Fruit fly (Drosophila melanogaster) whole organism, larva: Measurements from ENCODE around the gene CG43678.
A peak's percentile ranks its signal among the peaks of the same experiment; 100 is the strongest.

ENCODE experiments used
- noc ChIP-seq: fragments of 200-800 bp; sonication (Bioruptor generic); optimal IDR thresholded peaks from 3 replicates; lab custom pipeline; 2019; ENCODE audit warnings: missing biosample characterization, mild to moderate bottlenecking, missing genetic modification characterization, moderate library complexity

CG43678 gene

dm6 chr3L:15031773-15032172 is 17.5 kb downstream of the CG43678 start:
- TF ChIP-seq noc (tag; lab: Kevin White, UChicago) = no peak

- TF ChIP-seq noc (tag; lab: Kevin White, UChicago) = no peak
Observed at dm6 chr3L:15023192-15023591, 26.1 kb downstream of the CG43678 start, which contains the start of gene CG32148. Gene CG32148, plus strand, starts transcription at chr3L:15023492.

DNA sequence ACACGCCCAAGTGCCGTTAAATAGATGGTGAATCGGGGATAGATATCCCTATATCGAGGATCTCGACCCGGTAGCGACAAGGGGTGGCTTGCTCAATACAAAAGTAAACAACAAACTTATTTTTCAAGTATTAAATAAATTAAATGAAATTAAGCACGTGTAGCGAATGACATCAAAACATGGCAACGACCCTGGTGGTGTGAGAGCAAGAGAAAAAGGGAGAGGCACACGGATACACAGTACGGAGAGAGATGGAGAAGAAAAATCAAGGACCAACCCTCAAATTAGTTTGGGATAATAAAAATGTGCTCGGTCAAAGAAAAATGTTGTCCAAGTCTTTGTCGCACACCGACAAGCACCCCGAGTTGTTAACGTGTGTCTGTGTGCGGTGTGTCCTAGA is 28.3 kb downstream of the CG43678 start:
- TF ChIP-seq noc (tag; lab: Kevin White, UChicago) = no peak

DNA sequence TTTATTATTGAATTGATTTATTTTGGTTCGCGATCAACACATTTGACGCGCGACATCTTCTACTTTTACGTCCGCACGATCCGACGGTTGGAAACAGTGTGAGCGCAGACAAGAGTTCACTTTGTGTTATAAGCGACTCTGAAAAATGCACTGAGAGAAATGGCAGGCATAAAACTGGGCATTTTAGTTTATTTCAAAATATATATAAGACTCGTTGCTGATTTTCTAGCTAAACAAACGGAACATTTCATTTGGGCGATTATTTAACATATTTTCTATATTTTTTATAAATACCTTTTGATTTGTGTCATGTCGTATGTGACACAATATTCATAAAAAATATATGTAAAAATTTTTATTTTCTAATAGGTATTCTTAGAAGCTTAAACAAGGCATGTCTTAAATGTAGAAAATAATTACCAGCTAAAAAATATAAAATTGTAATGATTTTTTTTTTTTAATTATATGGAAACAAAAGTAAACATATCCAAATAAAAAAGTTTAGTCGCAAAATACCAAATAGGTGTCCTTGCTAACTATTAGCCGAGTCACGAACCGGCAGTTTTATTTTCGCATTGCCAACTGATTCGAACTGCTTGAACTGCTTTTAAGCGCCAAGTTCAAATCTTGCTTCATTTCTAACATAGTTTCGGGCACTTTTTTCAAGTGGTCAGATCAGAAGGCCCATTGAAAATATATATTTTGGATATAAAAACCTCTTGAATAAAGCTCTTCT is 35.2 kb downstream of the CG43678 start, which contains the start of gene Reck:
Reck (minus strand) TSS at position 106 of the 736 bp plus-strand sequence.
- TF ChIP-seq noc (tag; lab: Kevin White, UChicago) = no peak

DNA sequence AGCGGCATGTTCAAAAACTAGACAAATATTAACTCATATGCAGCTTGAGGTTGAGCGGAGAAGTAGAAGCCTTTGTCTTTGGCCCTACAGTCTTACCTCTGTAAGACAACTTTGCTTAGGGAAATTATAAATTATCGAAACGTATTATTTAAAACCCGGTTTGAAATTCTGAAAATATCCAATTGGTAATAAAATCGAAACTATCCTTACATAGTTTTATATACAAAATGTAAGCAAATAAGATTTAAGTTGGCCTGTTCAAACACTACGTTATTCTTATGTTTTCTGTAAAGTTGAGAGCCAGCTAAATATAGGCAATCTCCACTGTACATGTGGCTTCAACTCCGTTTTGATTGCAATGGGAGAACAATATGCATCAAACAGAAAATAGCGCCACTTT is 36.0 kb downstream of the CG43678 start:
- no peak for TF ChIP-seq noc (tag; lab: Kevin White, UChicago)

DNA sequence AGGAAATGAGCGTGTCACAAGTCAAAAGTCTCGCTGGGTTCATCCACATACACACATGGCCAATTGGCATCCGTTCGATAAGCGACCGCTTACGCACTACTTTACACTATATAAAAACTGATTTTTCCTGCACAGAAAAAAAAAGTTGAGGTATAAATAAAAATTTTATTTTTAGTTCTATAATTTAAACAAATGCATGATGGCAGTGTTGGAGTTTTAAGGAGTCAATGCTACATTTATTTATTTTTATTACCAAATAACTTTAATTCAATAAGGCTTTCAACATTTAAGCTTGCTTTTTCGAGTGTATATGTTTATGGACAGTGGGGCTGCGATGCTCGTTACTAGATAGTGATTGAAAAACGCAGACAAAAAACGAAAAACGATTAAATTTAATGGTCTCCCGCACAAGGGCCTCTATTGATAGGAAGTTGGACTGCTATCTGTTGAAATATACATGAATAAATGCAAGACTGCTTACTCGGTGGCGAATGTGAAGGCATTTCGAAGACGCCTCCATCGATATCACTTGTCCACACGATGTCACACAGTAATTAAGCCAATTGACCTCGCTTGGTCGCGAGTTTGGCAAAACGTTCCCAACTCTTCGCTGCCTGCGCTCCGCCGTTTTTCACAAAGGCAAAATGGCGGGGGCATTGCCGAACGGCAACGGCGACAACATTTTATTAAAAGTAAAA is 37.5 kb downstream of the CG43678 start:
- TF ChIP-seq noc (tag; lab: Kevin White, UChicago) = peak; percentile 74

DNA sequence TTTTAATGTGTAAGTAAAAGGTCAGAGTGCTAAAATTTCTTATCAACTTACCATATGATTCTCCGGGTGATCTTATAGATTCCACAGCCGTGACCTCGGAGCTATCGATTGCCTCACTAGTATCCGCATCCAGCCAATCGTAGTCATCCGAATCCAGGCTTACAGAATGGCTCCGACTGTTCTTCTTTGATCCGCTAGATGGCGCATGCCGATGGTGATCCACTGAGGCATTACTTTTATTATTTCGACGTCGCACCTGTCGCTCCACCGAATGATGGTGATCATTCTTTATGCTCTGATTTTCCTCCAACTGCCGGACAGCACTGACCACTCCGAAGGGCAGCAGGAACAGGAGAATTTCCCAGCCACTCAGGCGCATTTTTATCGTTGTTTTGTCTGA is 38.2 kb downstream of the CG43678 start:
- TF ChIP-seq noc (tag; lab: Kevin White, UChicago) = no peak

DNA sequence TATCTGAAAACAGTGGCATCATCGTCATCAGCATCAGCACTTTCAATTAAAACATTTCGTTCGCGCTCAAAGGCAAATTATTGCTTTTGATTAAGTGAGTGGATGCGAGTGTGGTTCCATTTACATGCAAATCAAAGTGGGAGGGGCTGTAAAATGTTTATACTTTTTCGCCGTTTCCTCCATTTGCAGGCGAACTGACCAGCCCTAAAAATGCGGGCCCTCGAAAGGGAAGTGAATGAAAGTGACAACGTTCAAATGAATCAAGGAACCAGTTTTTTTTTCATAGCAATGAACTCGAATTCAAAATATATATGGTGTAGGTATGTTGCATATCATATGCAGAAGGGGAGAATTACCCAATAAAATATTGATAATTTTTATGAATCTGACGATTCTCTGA is 38.7 kb downstream of the CG43678 start:
- TF ChIP-seq noc (tag; lab: Kevin White, UChicago) = no peak

- no peak for TF ChIP-seq noc (tag; lab: Kevin White, UChicago)
Observed at dm6 chr3L:15009681-15010080, 39.6 kb downstream of the CG43678 start.

DNA sequence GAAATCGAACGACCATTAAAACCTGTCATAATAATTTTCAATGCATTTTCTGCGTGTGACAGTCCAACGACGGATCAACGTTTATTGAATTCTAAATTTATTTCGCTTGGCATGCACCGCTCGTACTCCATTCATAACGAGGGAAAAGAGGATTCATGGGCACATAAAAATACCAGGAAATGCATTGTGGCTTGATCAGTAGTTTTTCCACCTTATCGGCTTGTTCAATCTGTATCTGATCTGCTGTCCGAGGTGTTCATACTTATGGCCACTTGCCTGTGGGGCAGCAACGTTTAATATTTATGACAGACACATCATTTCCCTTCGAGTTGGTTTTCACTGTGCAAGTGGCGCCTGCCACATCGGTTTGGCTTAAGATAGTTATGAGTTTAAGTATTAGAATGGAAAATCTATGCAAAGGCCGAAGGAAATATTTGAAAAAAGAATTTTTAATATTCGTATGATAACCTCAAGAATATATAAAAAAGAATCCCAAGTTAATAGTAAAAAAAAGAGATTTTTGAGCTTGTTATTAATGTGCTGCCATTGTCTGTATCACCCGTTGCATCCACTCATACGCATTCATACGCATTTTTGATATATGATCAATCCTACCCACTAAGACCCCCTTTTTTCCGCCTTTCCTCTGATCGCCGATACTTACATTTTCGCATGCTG is 41.9 kb downstream of the CG43678 start:
- TF ChIP-seq noc (tag; lab: Kevin White, UChicago) = no peak

- no peak for TF ChIP-seq noc (tag; lab: Kevin White, UChicago)
Observed at dm6 chr3L:15006825-15007224, 42.5 kb downstream of the CG43678 start.

DNA sequence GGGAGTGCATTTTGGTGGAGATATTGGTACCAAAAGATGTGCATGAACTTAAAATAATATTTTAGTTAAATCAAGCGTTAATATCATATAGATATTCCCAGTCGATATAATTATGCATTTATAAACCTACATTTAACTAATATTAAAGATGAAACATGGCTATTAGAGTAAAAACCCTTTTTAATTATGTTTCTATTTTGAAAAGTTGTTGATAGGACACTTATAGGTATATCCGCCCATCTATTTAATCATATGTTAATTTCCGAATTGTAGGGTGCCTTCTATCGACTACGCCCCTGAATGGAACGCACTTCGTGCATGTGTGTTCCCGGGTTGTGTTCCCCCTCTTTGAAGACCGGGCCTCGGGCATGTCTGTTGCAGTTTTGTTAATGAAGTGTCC is 43.5 kb downstream of the CG43678 start:
- no peak for TF ChIP-seq noc (tag; lab: Kevin White, UChicago)

DNA sequence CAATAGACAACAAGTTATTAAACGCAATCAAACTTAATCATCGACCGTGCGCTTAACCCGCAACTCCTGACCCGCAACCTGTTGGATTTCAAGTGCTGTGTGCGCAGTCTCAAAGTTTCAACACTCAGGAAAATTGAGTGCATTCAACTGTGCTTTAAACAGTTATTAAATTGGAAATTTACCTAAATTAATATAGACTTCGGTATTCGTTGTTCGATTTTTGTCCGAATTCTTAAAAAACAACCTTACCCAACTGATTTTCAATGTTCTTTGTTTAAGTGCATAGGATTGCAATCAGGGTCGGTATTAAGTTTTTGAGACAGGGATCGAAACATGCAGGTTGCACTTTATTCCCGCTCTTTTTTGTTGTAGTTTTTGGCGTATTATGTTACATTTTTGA is 44.2 kb downstream of the CG43678 start:
- TF ChIP-seq noc (tag; lab: Kevin White, UChicago) = no peak

- no peak for TF ChIP-seq noc (tag; lab: Kevin White, UChicago)
Observed at dm6 chr3L:14999284-15000019, 49.8 kb downstream of the CG43678 start, which contains the start of the genes mRpL39 and Prosbeta2. Gene mRpL39, minus strand, starts transcription at chr3L:14999666. Gene Prosbeta2, plus strand, starts transcription at chr3L:14999951.
